Worm (Caenorhabditis elegans): ENCODE measurements around the gene ZK1058.9.

The ZK1058.9 gene

DNA sequence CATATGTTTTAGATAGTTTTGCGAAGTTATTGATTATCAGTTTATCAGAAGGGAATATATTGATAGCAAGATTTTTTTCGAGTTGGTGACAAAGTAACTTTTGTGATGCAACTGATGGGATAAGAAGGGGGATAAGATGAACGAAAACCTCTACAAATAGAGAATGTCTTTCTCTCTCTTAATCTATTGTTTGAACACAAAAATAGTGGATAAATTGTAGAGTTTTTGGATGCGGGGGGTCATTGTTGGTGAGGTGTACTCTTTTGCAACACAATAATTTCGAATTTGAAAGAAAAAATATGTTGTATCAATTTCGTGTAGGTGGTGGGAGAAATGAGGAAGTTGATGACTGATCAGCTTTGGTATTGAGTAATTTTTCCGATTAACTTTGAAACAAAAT lies at the start of gene ZK1058.9:
Gene ZK1058.9 (minus strand): TSS at position 101 of the 400 bp plus-strand sequence.
- no peak for TF ChIP-seq zfh-2 (GFP tag; conservative IDR thresholded peaks at IDR 0.05)

DNA sequence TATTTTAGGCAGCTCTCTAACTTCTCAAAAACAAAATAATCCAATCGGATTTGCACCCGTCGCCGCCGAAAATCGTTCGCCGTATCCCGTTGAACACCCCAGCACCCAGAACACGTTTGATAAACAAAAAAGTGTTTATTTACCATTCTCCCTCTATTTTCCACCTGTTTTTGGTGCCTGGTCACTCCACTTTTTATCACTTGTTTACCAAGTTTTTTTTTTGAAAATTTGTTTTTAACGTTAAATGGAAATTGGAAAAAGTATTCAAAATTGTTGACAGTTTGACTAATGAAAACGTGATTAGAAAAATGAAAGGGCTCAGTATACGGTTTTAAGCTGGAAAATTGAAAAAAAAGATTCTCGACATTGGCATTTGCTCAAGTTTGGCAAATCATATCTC lies 49.0 kb upstream of the ZK1058.9 start:
- TF ChIP-seq F10E7.11 (tag; optimal IDR thresholded peaks at IDR 0.05) (no peak), unc-130 (GFP tag; optimal IDR thresholded peaks at IDR 0.05) (no peak), pbrm-1 (GFP tag; IDR thresholded peaks at IDR 0.05) (no peak), zfh-2 (GFP tag; conservative IDR thresholded peaks at IDR 0.05) (no peak), ccch-3 (GFP tag; optimal IDR thresholded peaks at IDR 0.05) (no peak), madf-3 (GFP tag; IDR thresholded peaks at IDR 0.05) (no peak), T07F8.4 (tag; optimal IDR thresholded peaks at IDR 0.05) (no peak), F55B11.4 (tag; optimal IDR thresholded peaks at IDR 0.05; ENCODE audit: borderline replicate concordance, insufficient read depth) (no peak), sdz-38 (tag; optimal IDR thresholded peaks at IDR 0.05) (no peak), attf-5 (GFP tag; optimal IDR thresholded peaks at IDR 0.05) (no peak)

DNA sequence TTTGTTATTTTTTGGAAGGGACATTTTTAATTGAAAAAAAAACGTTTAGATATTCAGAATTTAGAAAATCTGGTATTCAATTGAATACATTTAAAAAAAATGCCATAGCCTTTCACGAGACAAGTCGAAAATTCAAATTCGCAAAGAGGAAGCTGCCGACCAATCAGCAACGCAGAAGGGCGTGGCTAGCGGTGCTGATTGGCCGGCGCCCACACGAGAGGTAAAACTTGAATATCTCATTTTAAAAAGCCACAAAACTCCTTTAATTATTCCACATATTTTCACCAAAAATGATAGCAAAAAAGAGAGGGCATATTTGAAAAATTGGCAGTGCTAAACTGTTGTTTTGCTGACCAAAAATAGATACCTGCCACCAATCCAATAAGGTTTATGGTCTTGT lies 48.5 kb upstream of the ZK1058.9 start:
- TF ChIP-seq nfyb-1 (GFP tag; IDR thresholded peaks at IDR 0.05) (peak; percentile 63; the same call in 1 of the 2 replicates), efl-1 (GFP tag; optimal IDR thresholded peaks at IDR 0.05) (no peak), dpl-1 (GFP tag; optimal IDR thresholded peaks at IDR 0.05) (no peak)

DNA sequence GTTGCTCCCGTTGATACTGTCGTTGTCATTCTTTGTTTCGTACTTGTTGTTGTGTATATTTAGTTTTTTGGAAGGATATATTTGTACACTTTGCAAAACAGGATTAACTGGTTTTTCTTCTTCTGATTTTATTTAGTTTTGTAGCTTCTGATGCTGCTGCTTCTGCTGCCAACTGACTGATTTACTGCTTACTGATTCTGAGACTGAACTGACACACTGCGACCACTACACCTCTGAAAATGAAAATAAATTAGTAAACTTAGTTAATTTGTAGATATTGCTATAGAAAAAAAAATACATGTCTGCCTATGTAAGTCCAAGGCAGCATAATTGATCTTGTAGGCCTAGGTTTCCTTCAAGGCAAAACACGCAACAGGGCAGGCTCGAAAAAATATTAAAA lies 46.7 kb upstream of the ZK1058.9 start, which contains the start of gene R10E9.4:
Gene R10E9.4 (minus strand): TSS at position 101 of the 400 bp plus-strand sequence.
- no peak for TF ChIP-seq Y95B8A.8 (GFP tag; IDR thresholded peaks at IDR 0.05)
- no peak for TF ChIP-seq sptf-2 (GFP tag; optimal IDR thresholded peaks at IDR 0.05)
- no peak for TF ChIP-seq K11D2.4 (GFP tag; IDR thresholded peaks at IDR 0.05)
- no peak for TF ChIP-seq ZK185.1 (tag; optimal IDR thresholded peaks at IDR 0.05; ENCODE audit: poor library complexity, severe bottlenecking)
- TF ChIP-seq zim-3 (tag; optimal IDR thresholded peaks at IDR 0.05) = no peak
- no peak for TF ChIP-seq ekl-4 (GFP tag; IDR thresholded peaks at IDR 0.05)
- no peak for TF ChIP-seq mxl-1 (tag; optimal IDR thresholded peaks at IDR 0.05)
- no peak for TF ChIP-seq ztf-6 (GFP tag; IDR thresholded peaks at IDR 0.05)
- no peak for TF ChIP-seq rcor-1 (GFP tag; IDR thresholded peaks at IDR 0.05)
- TF ChIP-seq nhr-179 (tag; optimal IDR thresholded peaks at IDR 0.05) = no peak
- TF ChIP-seq hsf-1 (GFP tag; IDR thresholded peaks at IDR 0.05) = no peak
- TF ChIP-seq ccch-3 (GFP tag; optimal IDR thresholded peaks at IDR 0.05) = no peak
- TF ChIP-seq lsl-1 (GFP tag; optimal IDR thresholded peaks at IDR 0.05) = no peak
- TF ChIP-seq aptf-3 (GFP tag; IDR thresholded peaks at IDR 0.05) = no peak
- no peak for TF ChIP-seq mcd-1 (GFP tag; IDR thresholded peaks at IDR 0.05)
- TF ChIP-seq snpc-4 (GFP tag; optimal IDR thresholded peaks at IDR 0.05) = no peak
- TF ChIP-seq snpc-4 (tag; optimal IDR thresholded peaks at IDR 0.05) = no peak
- no peak for TF ChIP-seq C06A6.2 (GFP tag; conservative IDR thresholded peaks at IDR 0.05)

DNA sequence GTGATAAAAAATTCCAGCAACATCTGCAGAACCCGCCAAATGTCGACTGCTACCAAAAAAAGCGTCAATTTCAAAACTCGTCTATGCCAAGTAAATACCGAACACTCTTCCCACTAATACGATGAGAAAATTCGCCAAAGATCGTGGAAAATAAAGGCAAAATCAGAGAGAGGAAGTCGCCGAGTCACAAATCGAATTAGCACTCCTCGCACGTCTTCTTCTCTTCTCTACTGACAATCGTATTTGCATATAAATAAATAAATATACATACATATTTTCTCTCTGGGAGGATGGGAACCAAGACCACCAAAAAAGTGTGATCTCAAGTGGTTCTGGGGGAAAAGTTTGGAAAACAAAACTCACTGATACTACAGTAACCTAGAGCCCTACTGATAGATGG lies 44.4 kb upstream of the ZK1058.9 start:
- TF ChIP-seq B0261.1 (tag; optimal IDR thresholded peaks at IDR 0.05) (no peak), T07F8.4 (tag; optimal IDR thresholded peaks at IDR 0.05) (no peak), lir-1 (GFP tag; conservative IDR thresholded peaks at IDR 0.05) (no peak), xnd-1 (tag; optimal IDR thresholded peaks at IDR 0.05) (no peak), lsl-1 (GFP tag; optimal IDR thresholded peaks at IDR 0.05) (no peak), sdz-38 (tag; optimal IDR thresholded peaks at IDR 0.05) (no peak), cebp-1 (GFP tag; IDR thresholded peaks at IDR 0.05) (no peak), cebp-1 (tag; optimal IDR thresholded peaks at IDR 0.05) (no peak), hlh-26 (GFP tag; conservative IDR thresholded peaks at IDR 0.05) (no peak)
